Worm (Caenorhabditis elegans) whole organism, L4 larva: ENCODE results near the gene btb-12.

Experiments used
- F26F4.8 ChIP-seq: fragments of 200-800 bp; sonication (Bioruptor generic); conservative IDR thresholded peaks from 2 replicates; pipeline ENCODE4 v1.3.6; 2022; ENCODE audit warnings: missing genetic modification characterization, missing compliant biosample characterization
- F37D6.2 ChIP-seq: sonication (generic microtip); optimal IDR thresholded peaks from 2 replicates; lab custom pipeline; 2016; ENCODE audit warnings: mild to moderate bottlenecking, missing genetic modification characterization, missing compliant biosample characterization
- F49E8.2 ChIP-seq: sonication (generic microtip); optimal IDR thresholded peaks from 2 replicates; lab custom pipeline; 2016; ENCODE audit warnings: missing compliant biosample characterization, mild to moderate bottlenecking, missing genetic modification characterization, borderline replicate concordance
- T20F7.1 ChIP-seq: fragments of 200-800 bp; sonication (Bioruptor generic); optimal IDR thresholded peaks from 2 replicates; lab custom pipeline; 2018; ENCODE audit warnings: mild to moderate bottlenecking, missing genetic modification characterization, missing compliant biosample characterization
- T26A8.4 ChIP-seq: fragments of 200-800 bp; sonication (Bioruptor generic); IDR thresholded peaks from 2 replicates; pipeline ENCODE4 v1.3.6; 2022; ENCODE audit warnings: missing genetic modification characterization, missing compliant biosample characterization
- ama-1 ChIP-seq: fragments of 150-350 bp; optimal IDR thresholded peaks from 2 replicates; lab custom pipeline; 2014; ENCODE audit warnings: inconsistent platforms, mixed read lengths
- attf-4 ChIP-seq: sonication (generic microtip); optimal IDR thresholded peaks from 3 replicates; lab custom pipeline; 2017; ENCODE audit warnings: missing biosample characterization, missing genetic modification characterization
- ceh-20 ChIP-seq: fragments of 200-800 bp; sonication (Bioruptor generic); IDR thresholded peaks from 2 replicates; pipeline ENCODE4 v1.3.6; 2022; ENCODE audit warnings: missing genetic modification reagents, missing genetic modification characterization, missing compliant biosample characterization
- ceh-62 ChIP-seq: sonication (generic microtip); optimal IDR thresholded peaks from 2 replicates; lab custom pipeline; 2017; ENCODE audit warnings: missing biosample characterization, missing genetic modification characterization
- ceh-82 ChIP-seq: sonication (generic microtip); optimal IDR thresholded peaks from 2 replicates; lab custom pipeline; 2017; ENCODE audit warnings: missing biosample characterization, missing genetic modification characterization
- cey-2 ChIP-seq: sonication (generic microtip); optimal IDR thresholded peaks from 3 replicates; lab custom pipeline; 2017; ENCODE audit warnings: missing genetic modification characterization, mild to moderate bottlenecking, missing compliant biosample characterization, antibody characterized with exemption, borderline replicate concordance; ENCODE audit not compliant: insufficient read depth
- daf-12 ChIP-seq: fragments of 150-350 bp; optimal IDR thresholded peaks from 2 replicates; lab custom pipeline; 2014; ENCODE audit warnings: missing biosample characterization, missing genetic modification reagents, missing genetic modification characterization
- daf-19 ChIP-seq: fragments of 200-800 bp; sonication (Bioruptor generic); conservative IDR thresholded peaks from 2 replicates; pipeline ENCODE4 v1.3.6; 2022; ENCODE audit warnings: missing genetic modification characterization, missing compliant biosample characterization
- dve-1 ChIP-seq: sonication (generic microtip); optimal IDR thresholded peaks from 2 replicates; lab custom pipeline; 2017; ENCODE audit warnings: antibody characterized with exemption, mild to moderate bottlenecking, missing genetic modification characterization, missing compliant biosample characterization; ENCODE audit not compliant: insufficient read depth
- egl-27 ChIP-seq: sonication (generic microtip); optimal IDR thresholded peaks from 3 replicates; lab custom pipeline; 2017; ENCODE audit warnings: missing biosample characterization, missing genetic modification reagents, missing genetic modification characterization
- egl-43 ChIP-seq: fragments of 200-800 bp; sonication (Bioruptor generic); IDR thresholded peaks from 2 replicates; pipeline ENCODE4 v1.3.6; 2022; ENCODE audit warnings: missing genetic modification reagents, missing genetic modification characterization, missing compliant biosample characterization
- fos-1 ChIP-seq: fragments of 150-350 bp; optimal IDR thresholded peaks from 2 replicates; lab custom pipeline; 2014; ENCODE audit warnings: missing biosample characterization, missing genetic modification characterization
- hmg-1.1 ChIP-seq: fragments of 200-800 bp; sonication (Bioruptor generic); IDR thresholded peaks from 2 replicates; pipeline ENCODE4 v1.3.6; 2022; ENCODE audit warnings: missing genetic modification reagents, missing genetic modification characterization, missing compliant biosample characterization
- lim-7 ChIP-seq: fragments of 200-800 bp; sonication (Bioruptor generic); IDR thresholded peaks from 2 replicates; pipeline ENCODE4 v1.3.6; 2022; ENCODE audit warnings: missing genetic modification characterization, missing compliant biosample characterization
- lin-15B ChIP-seq: fragments of 150-350 bp; sonication (generic microtip); optimal IDR thresholded peaks from 3 replicates; lab custom pipeline; 2014; ENCODE audit warnings: missing biosample characterization, missing genetic modification characterization
- lin-29 ChIP-seq: fragments of 200-800 bp; sonication (Bioruptor generic); IDR thresholded peaks from 2 replicates; pipeline ENCODE4 v1.3.6; 2022; ENCODE audit warnings: missing genetic modification reagents, missing genetic modification characterization, missing compliant biosample characterization
- lin-39 ChIP-seq: fragments of 150-350 bp; optimal IDR thresholded peaks from 2 replicates; lab custom pipeline; 2014; ENCODE audit warnings: missing biosample characterization, missing genetic modification reagents, missing genetic modification characterization
- mxl-2 ChIP-seq: fragments of 200-800 bp; sonication (Bioruptor generic); conservative IDR thresholded peaks from 2 replicates; pipeline ENCODE4 v1.3.6; 2022; ENCODE audit warnings: missing genetic modification reagents, missing genetic modification characterization, missing compliant biosample characterization
- nhr-111 ChIP-seq: fragments of 200-800 bp; sonication (Bioruptor generic); optimal IDR thresholded peaks from 2 replicates; lab custom pipeline; 2018; ENCODE audit warnings: mild to moderate bottlenecking, missing genetic modification characterization, missing compliant biosample characterization
- nhr-28 ChIP-seq: fragments of 150-350 bp; optimal IDR thresholded peaks from 2 replicates; lab custom pipeline; 2014; ENCODE audit warnings: missing biosample characterization, missing genetic modification characterization
- nhr-42 ChIP-seq: fragments of 200-800 bp; sonication (Bioruptor generic); IDR thresholded peaks from 2 replicates; pipeline ENCODE4 v1.3.6; 2022; ENCODE audit warnings: missing genetic modification characterization, missing compliant biosample characterization
- nhr-48 ChIP-seq: sonication (generic microtip); optimal IDR thresholded peaks from 2 replicates; lab custom pipeline; 2016; ENCODE audit warnings: mild to moderate bottlenecking, missing genetic modification characterization, missing compliant biosample characterization
- php-3 ChIP-seq: fragments of 200-800 bp; sonication (Bioruptor generic); IDR thresholded peaks from 2 replicates; pipeline ENCODE4 v1.3.6; 2022; ENCODE audit warnings: missing genetic modification reagents, missing genetic modification characterization, missing compliant biosample characterization
- sdz-12 ChIP-seq: fragments of 200-800 bp; sonication (Bioruptor generic); optimal IDR thresholded peaks from 2 replicates; lab custom pipeline; 2018; ENCODE audit warnings: mild to moderate bottlenecking, missing genetic modification characterization, missing compliant biosample characterization
- snpc-4 ChIP-seq: fragments of 150-350 bp; optimal IDR thresholded peaks from 2 replicates; lab custom pipeline; 2014; ENCODE audit warnings: missing biosample characterization, missing genetic modification characterization
- spr-3 ChIP-seq: fragments of 200-800 bp; sonication (Bioruptor generic); optimal IDR thresholded peaks from 2 replicates; lab custom pipeline; 2018; ENCODE audit warnings: mild to moderate bottlenecking, missing genetic modification characterization, missing compliant biosample characterization
- tag-97 ChIP-seq: fragments of 200-800 bp; sonication (Bioruptor generic); IDR thresholded peaks from 2 replicates; pipeline ENCODE4 v1.3.6; 2022; ENCODE audit warnings: missing genetic modification characterization, missing compliant biosample characterization
- unc-39 ChIP-seq: sonication (generic microtip); optimal IDR thresholded peaks from 2 replicates; lab custom pipeline; 2017; ENCODE audit warnings: missing biosample characterization, missing genetic modification characterization
- vab-7 ChIP-seq: fragments of 200-800 bp; sonication (Bioruptor generic); IDR thresholded peaks from 2 replicates; pipeline ENCODE4 v1.3.6; 2022; ENCODE audit warnings: missing genetic modification reagents, missing genetic modification characterization, missing compliant biosample characterization
- zfp-2 ChIP-seq: sonication (generic microtip); optimal IDR thresholded peaks from 2 replicates; lab custom pipeline; 2016; ENCODE audit warnings: mild to moderate bottlenecking, missing genetic modification characterization, missing compliant biosample characterization
- zfp-3 ChIP-seq: fragments of 200-800 bp; sonication (Bioruptor generic); conservative IDR thresholded peaks from 2 replicates; pipeline ENCODE4 v1.3.6; 2022; ENCODE audit warnings: missing genetic modification reagents, missing genetic modification characterization, missing compliant biosample characterization

The btb-12 gene

ce11 chrII:1688813-1689212 is 33.8 kb downstream of the btb-12 start, which contains the start of the genes fbxb-18 and fbxb-19:
Gene fbxb-18, minus strand, starts transcription at chrII:1688913.
Gene fbxb-19, minus strand, starts transcription at chrII:1689181.
- TF ChIP-seq mxl-2 (GFP tag; lab: Robert Waterston, UW) (no peak), nhr-28 (tag; lab: Kevin White, UChicago) (no peak), F26F4.8 (GFP tag; lab: Robert Waterston, UW) (no peak), ceh-20 (no peak), zfp-2 (tag; lab: Kevin White, UChicago) (no peak), T20F7.1 (no peak), spr-3 (GFP tag; lab: Kevin White, UChicago) (no peak)

DNA sequence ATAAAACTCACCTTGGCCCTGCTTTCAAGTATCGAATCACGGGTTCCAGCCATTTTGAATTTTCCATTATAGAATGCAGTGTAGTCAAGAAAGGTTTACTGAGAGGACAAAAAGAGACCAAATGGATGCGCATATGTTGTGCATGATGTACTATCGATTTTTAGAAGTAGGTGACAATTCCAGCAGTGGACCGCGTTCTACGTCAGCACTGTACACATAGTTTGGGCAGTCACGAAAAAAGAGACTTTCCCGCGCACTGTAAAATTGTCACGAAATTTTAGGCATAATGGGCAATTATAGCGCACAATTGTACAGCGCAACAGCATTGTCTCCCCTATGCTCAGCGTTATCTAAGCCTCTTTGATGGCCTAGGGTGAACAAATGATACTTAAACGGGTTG is 36.0 kb downstream of the btb-12 start, which contains the start of gene fbxc-22:
Gene fbxc-22 (minus strand): TSS at position 101 of the 400 bp plus-strand sequence.
- TF ChIP-seq lim-7 (GFP tag; lab: Robert Waterston, UW), result no peak
- no peak for TF ChIP-seq T26A8.4
- no peak for TF ChIP-seq nhr-28 (tag; lab: Kevin White, UChicago)
- no peak for TF ChIP-seq egl-43 (GFP tag; lab: Robert Waterston, UW)
- no peak for TF ChIP-seq lin-15B
- TF ChIP-seq zfp-2 (tag; lab: Kevin White, UChicago), result no peak
- no peak for TF ChIP-seq nhr-42 (GFP tag; lab: Robert Waterston, UW)
- no peak for TF ChIP-seq zfp-3 (GFP tag; lab: Robert Waterston, UW)
- no peak for TF ChIP-seq vab-7 (GFP tag; lab: Robert Waterston, UW)

DNA sequence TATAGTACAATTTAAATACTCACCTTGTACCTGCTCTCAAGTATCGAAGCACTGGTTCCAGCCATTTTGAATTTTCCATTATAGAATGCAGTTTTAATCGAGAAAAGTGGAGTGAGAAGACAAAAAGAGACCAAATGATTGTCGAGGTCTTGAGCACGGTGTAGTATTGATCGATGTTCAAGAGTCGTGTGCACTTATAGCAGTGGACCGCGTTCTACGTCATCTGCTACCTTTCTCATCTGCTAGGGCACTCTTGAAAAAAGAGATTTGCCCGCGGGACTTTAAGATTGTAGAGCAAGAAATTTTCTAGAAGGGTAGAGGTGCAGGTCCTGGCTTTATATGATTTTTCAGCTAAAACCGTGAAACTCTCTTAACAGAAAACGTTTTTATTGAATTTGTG is 37.8 kb downstream of the btb-12 start, which contains the start of gene fbxc-21:
Gene fbxc-21 (minus strand): TSS at position 101 of the 400 bp plus-strand sequence.
- TF ChIP-seq daf-19 (GFP tag; lab: Robert Waterston, UW) (no peak), sdz-12 (no peak), lin-29 (GFP tag; lab: Robert Waterston, UW) (no peak), nhr-48 (tag; lab: Kevin White, UChicago) (no peak), ceh-82 (tag; lab: Kevin White, UChicago) (no peak), daf-12 (tag; lab: Kevin White, UChicago) (no peak), snpc-4 (tag; lab: Kevin White, UChicago) (no peak), ceh-20 (no peak)

DNA sequence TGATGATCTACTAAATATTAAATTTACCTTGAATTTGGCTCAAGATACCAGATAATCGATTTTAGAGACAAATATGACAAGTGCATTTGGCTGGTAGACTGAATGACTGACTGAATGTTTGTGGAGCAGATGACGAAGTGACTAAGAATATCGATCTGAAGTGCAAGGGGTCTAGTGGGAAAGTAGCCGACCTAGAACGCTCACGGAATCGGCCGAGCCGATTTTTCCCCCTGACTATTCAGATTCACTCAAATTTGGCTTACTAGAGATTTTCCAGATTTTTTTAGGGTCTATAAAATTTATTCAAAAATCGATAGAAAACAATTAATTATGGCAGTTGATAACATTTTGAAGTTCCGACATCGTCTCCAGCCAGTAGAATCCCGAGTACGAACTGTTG is 39.5 kb downstream of the btb-12 start, which contains the start of gene fbxc-26:
Gene fbxc-26 (minus strand): TSS at position 101 of the 400 bp plus-strand sequence.
- no peak for TF ChIP-seq tag-97 (GFP tag; lab: Robert Waterston, UW)
- TF ChIP-seq nhr-111 (GFP tag; lab: Kevin White, UChicago), result no peak
- TF ChIP-seq attf-4 (tag; lab: Kevin White, UChicago), result no peak
- TF ChIP-seq cey-2, result no peak
- TF ChIP-seq ceh-62, result no peak
- no peak for TF ChIP-seq lim-7 (GFP tag; lab: Robert Waterston, UW)
- no peak for TF ChIP-seq php-3 (GFP tag; lab: Robert Waterston, UW)
- TF ChIP-seq hmg-1.1 (GFP tag; lab: Robert Waterston, UW), result no peak
- TF ChIP-seq nhr-42 (GFP tag; lab: Robert Waterston, UW), result no peak
- TF ChIP-seq ama-1 (lab: Kevin White, UChicago), result no peak

DNA sequence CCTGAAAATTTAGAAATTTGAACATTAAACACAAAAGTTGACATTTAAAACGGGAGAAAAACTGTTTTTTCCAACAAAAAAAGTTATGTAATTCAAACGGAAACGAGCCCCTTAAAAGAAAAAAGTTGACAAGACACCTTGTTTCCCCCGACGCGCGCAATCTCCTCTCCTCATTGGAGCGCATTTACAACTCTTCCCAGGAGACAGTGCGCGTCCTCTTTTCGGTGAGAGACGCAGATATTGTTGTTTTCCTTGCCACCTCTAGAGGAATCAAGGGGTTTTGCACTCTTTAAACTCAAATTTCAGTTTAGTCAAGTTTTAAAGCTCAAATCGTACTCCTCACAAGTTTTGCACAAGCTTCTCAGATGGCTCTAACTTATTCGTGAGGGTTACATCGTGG is 40.8 kb downstream of the btb-12 start, which contains the start of gene F58E1.13:
Gene F58E1.13 (minus strand): TSS at position 12 of the 400 bp plus-strand sequence.
- TF ChIP-seq vab-7 (GFP tag; lab: Robert Waterston, UW), result no peak
- no peak for TF ChIP-seq fos-1
- TF ChIP-seq egl-43 (GFP tag; lab: Robert Waterston, UW), result no peak
- no peak for TF ChIP-seq unc-39 (tag; lab: Kevin White, UChicago)
- TF ChIP-seq dve-1 (tag; lab: Kevin White, UChicago), result no peak
- TF ChIP-seq F49E8.2, result no peak
- no peak for TF ChIP-seq egl-27
- TF ChIP-seq F26F4.8 (GFP tag; lab: Robert Waterston, UW), result no peak
- TF ChIP-seq lin-39, result no peak
- no peak for TF ChIP-seq F37D6.2
- TF ChIP-seq T20F7.1, result no peak
